Fruit fly (Drosophila melanogaster) whole organism, pupa: ENCODE results near the gene CG12594.
A peak's percentile ranks its signal among the peaks of the same experiment; 100 is the strongest.

Experiments used
- CG10348 ChIP-seq: fragments of 200-800 bp; sonication (Bioruptor generic); IDR thresholded peaks from 2 replicates; pipeline ENCODE4 v1.3.6; 2022; ENCODE audit warnings: missing biosample characterization, missing genetic modification characterization
- CG12605 ChIP-seq: fragments of 200-800 bp; sonication (Bioruptor generic); IDR thresholded peaks from 2 replicates; pipeline ENCODE4 v1.3.6; 2022; ENCODE audit warnings: missing biosample characterization, missing genetic modification characterization
- CG15710 ChIP-seq: fragments of 200-800 bp; sonication (Bioruptor generic); optimal IDR thresholded peaks from 2 replicates; lab custom pipeline; 2018; ENCODE audit warnings: missing biosample characterization, mild to moderate bottlenecking, missing genetic modification characterization, moderate library complexity
- CG17806 ChIP-seq: fragments of 200-800 bp; sonication (Bioruptor generic); optimal IDR thresholded peaks from 2 replicates; lab custom pipeline; 2018; ENCODE audit warnings: missing biosample characterization, mild to moderate bottlenecking, missing genetic modification characterization, moderate library complexity
- CG32121 ChIP-seq: fragments of 200-800 bp; sonication (Bioruptor generic); IDR thresholded peaks from 2 replicates; pipeline ENCODE4 v1.3.6; 2022; ENCODE audit warnings: missing biosample characterization, missing genetic modification characterization
- CG34367 ChIP-seq: fragments of 200-800 bp; sonication (Bioruptor generic); optimal IDR thresholded peaks from 2 replicates; lab custom pipeline; 2018; ENCODE audit warnings: missing biosample characterization, mild to moderate bottlenecking, missing genetic modification characterization
- CG8159 ChIP-seq: fragments of 200-800 bp; sonication (Bioruptor generic); optimal IDR thresholded peaks from 3 replicates; lab custom pipeline; 2018; ENCODE audit warnings: missing biosample characterization, mild to moderate bottlenecking, missing genetic modification characterization, moderate library complexity
- EcR ChIP-seq: fragments of 200-800 bp; sonication (Bioruptor generic); optimal IDR thresholded peaks from 3 replicates; lab custom pipeline; 2019; ENCODE audit warnings: missing biosample characterization, missing genetic modification characterization, mild to moderate bottlenecking, moderate library complexity, missing genetic modification reagents
- Ets98B ChIP-seq: fragments of 200-800 bp; sonication (Bioruptor generic); IDR thresholded peaks from 2 replicates; pipeline ENCODE4 v1.3.6; 2022; ENCODE audit warnings: missing biosample characterization, missing genetic modification characterization
- Pif1A ChIP-seq: fragments of 200-800 bp; sonication (Bioruptor generic); optimal IDR thresholded peaks from 3 replicates; lab custom pipeline; 2016; ENCODE audit warnings: missing biosample characterization, missing genetic modification characterization
- Snoo ChIP-seq: fragments of 200-800 bp; sonication (Bioruptor generic); optimal IDR thresholded peaks from 3 replicates; lab custom pipeline; 2017; ENCODE audit warnings: missing biosample characterization, mild to moderate bottlenecking, missing genetic modification characterization, inconsistent platforms
- gl ChIP-seq: fragments of 200-800 bp; sonication (Bioruptor generic); optimal IDR thresholded peaks from 2 replicates; lab custom pipeline; 2018; ENCODE audit warnings: missing biosample characterization, mild to moderate bottlenecking, missing genetic modification characterization

DNA sequence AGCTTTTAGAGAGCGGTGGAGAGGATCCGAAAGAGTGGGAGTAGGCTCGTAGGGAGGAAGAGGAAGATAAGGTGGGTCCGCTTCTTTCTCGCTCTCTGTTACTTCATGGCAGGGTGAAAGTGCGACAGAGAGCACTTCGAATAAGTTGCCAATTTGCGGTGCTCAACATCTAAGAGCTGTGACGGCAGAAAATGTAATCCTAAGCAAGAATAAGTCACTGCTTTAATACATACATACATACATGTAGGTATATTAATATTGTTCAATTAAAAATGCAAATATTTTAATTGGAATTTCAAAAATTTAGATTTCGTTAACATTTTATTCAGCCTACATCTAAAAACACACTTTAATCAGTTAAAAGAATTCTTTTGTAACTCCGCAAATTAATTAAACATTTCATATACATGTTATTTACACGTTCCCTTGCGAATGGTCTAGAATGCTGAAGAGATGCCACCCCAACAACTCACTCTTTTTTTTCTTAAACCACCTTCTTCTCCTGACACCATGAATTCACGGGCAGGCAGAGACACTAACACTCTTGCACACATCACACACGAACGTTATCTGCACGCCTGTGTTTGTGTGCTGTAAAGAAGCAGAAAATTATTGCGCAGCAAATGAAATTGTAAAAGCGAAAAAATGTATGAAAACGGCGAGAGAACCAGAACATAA lies 37.1 kb downstream of the CG12594 start:
- TF ChIP-seq EcR (no peak), CG34367 (tag; lab: Kevin White, UChicago) (no peak), gl (tag; lab: Kevin White, UChicago) (no peak), Ets98B (GFP tag; lab: Robert Waterston, UW) (no peak), CG32121 (GFP tag; lab: Robert Waterston, UW) (no peak), CG10348 (no peak), Snoo (tag; lab: Kevin White, UChicago) (peak; percentile 4), CG17806 (tag; lab: Kevin White, UChicago) (no peak), Pif1A (GFP tag; lab: Kevin White, UChicago) (peak; percentile 37), CG12605 (GFP tag; lab: Robert Waterston, UW) (no peak), CG15710 (tag; lab: Kevin White, UChicago) (peak; percentile 15), CG8159 (peak; percentile 53)
